Fruit fly (Drosophila melanogaster) whole organism, embryonic: ENCODE data around the gene CG13667.

Experiments used
- Adf1 ChIP-seq: fragments of 200-800 bp; sonication (Bioruptor generic); IDR thresholded peaks from 2 replicates; pipeline ENCODE4 v1.3.6; 2022; ENCODE audit warnings: missing biosample characterization, missing genetic modification characterization
- CG10654 ChIP-seq: fragments of 200-800 bp; sonication (Bioruptor generic); optimal IDR thresholded peaks from 2 replicates; lab custom pipeline; 2016; ENCODE audit warnings: missing biosample characterization, missing genetic modification characterization
- CG11398 ChIP-seq: fragments of 200-800 bp; sonication (Bioruptor generic); optimal IDR thresholded peaks from 2 replicates; lab custom pipeline; 2016; ENCODE audit warnings: missing biosample characterization, missing genetic modification characterization
- CG12104 ChIP-seq: fragments of 200-800 bp; sonication (Bioruptor generic); optimal IDR thresholded peaks from 3 replicates; lab custom pipeline; 2016; ENCODE audit warnings: missing biosample characterization, missing genetic modification characterization
- CG13624 ChIP-seq: fragments of 200-800 bp; sonication (Bioruptor generic); optimal IDR thresholded peaks from 2 replicates; lab custom pipeline; 2016; ENCODE audit warnings: missing biosample characterization, missing genetic modification characterization
- CG14441 ChIP-seq: fragments of 200-800 bp; sonication (Bioruptor generic); IDR thresholded peaks from 2 replicates; pipeline ENCODE4 v1.3.6; 2022; ENCODE audit warnings: missing biosample characterization, missing genetic modification characterization
- CG1602 ChIP-seq: fragments of 200-800 bp; sonication (Bioruptor generic); optimal IDR thresholded peaks from 3 replicates; lab custom pipeline; 2016; ENCODE audit warnings: missing biosample characterization, missing genetic modification characterization
- CG17568 ChIP-seq: fragments of 200-800 bp; sonication (Bioruptor generic); optimal IDR thresholded peaks from 2 replicates; lab custom pipeline; 2018; ENCODE audit warnings: missing biosample characterization, mild to moderate bottlenecking, missing genetic modification characterization, moderate library complexity
- CG2129 ChIP-seq: fragments of 200-800 bp; sonication (Bioruptor generic); IDR thresholded peaks from 2 replicates; pipeline ENCODE4 v1.3.6; 2022; ENCODE audit warnings: missing biosample characterization, missing genetic modification characterization; ENCODE audit not compliant: partially characterized antibody
- CG2199 ChIP-seq: fragments of 200-800 bp; sonication (Bioruptor generic); IDR thresholded peaks from 3 replicates; pipeline ENCODE4 v1.3.6; 2022; ENCODE audit warnings: missing biosample characterization, missing genetic modification characterization
- CG2678 ChIP-seq: fragments of 200-800 bp; sonication (Bioruptor generic); optimal IDR thresholded peaks from 3 replicates; lab custom pipeline; 2019; ENCODE audit warnings: missing biosample characterization, mild to moderate bottlenecking, missing genetic modification characterization, moderate library complexity
- CG31388 ChIP-seq: fragments of 200-800 bp; sonication (Bioruptor generic); optimal IDR thresholded peaks from 2 replicates; lab custom pipeline; 2016; ENCODE audit warnings: missing biosample characterization, missing genetic modification characterization
- CG33213 ChIP-seq: fragments of 200-800 bp; sonication (Bioruptor generic); optimal IDR thresholded peaks from 3 replicates; lab custom pipeline; 2016; ENCODE audit warnings: missing biosample characterization, missing genetic modification characterization
- CG4820 ChIP-seq: fragments of 200-800 bp; sonication (Bioruptor generic); optimal IDR thresholded peaks from 3 replicates; lab custom pipeline; 2016; ENCODE audit warnings: missing biosample characterization, missing genetic modification characterization
- CG5245 ChIP-seq: fragments of 200-800 bp; sonication (Bioruptor generic); optimal IDR thresholded peaks from 3 replicates; lab custom pipeline; 2016; ENCODE audit warnings: missing biosample characterization, missing genetic modification characterization
- CG8290 ChIP-seq, 3 experiments: fragments of 200-800 bp; sonication (Bioruptor generic); optimal IDR thresholded peaks; 2 replicates each; lab custom pipeline; 2016 to 2019; ENCODE audit warnings: missing biosample characterization in 3 of 3, missing genetic modification characterization in 3 of 3, mild to moderate bottlenecking in 2 of 3, moderate library complexity in 1 of 3
- Dad ChIP-seq: fragments of 200-800 bp; sonication (Bioruptor generic); optimal IDR thresholded peaks from 3 replicates; lab custom pipeline; 2016; ENCODE audit warnings: missing biosample characterization, missing genetic modification characterization
- Dip3 ChIP-seq: fragments of 200-800 bp; sonication (Bioruptor generic); optimal IDR thresholded peaks from 3 replicates; lab custom pipeline; 2016; ENCODE audit warnings: missing biosample characterization, missing genetic modification characterization
- Doc3 ChIP-seq: fragments of 200-800 bp; sonication (Bioruptor generic); IDR thresholded peaks from 3 replicates; pipeline ENCODE4 v1.3.6; 2022; ENCODE audit warnings: missing biosample characterization, missing genetic modification characterization; ENCODE audit not compliant: partially characterized antibody
- Dref ChIP-seq: fragments of 200-800 bp; sonication (Bioruptor generic); IDR thresholded peaks from 2 replicates; pipeline ENCODE4 v1.3.6; 2022; ENCODE audit warnings: missing biosample characterization, missing genetic modification characterization
- Fer3 ChIP-seq: fragments of 200-800 bp; sonication (Bioruptor generic); optimal IDR thresholded peaks from 2 replicates; lab custom pipeline; 2018; ENCODE audit warnings: missing biosample characterization, mild to moderate bottlenecking, missing genetic modification characterization, moderate library complexity
- Hand ChIP-seq: fragments of 200-800 bp; sonication (Bioruptor generic); optimal IDR thresholded peaks from 2 replicates; lab custom pipeline; 2017; ENCODE audit warnings: mild to moderate bottlenecking, missing biosample characterization, missing genetic modification reagents, missing genetic modification characterization
- HmgD ChIP-seq: fragments of 200-800 bp; sonication (Bioruptor generic); optimal IDR thresholded peaks from 3 replicates; lab custom pipeline; 2016; ENCODE audit warnings: missing biosample characterization, missing genetic modification characterization
- Hr3 ChIP-seq: fragments of 200-800 bp; sonication (Bioruptor generic); optimal IDR thresholded peaks from 3 replicates; lab custom pipeline; 2016; ENCODE audit warnings: missing biosample characterization, missing genetic modification characterization
- Mad ChIP-seq: fragments of 200-800 bp; sonication (Bioruptor generic); optimal IDR thresholded peaks from 2 replicates; lab custom pipeline; 2016; ENCODE audit warnings: missing biosample characterization, missing genetic modification characterization
- Med ChIP-seq: fragments of 200-800 bp; sonication (Bioruptor generic); peaks from one replicate; lab custom pipeline; 2016; ENCODE audit warnings: missing biosample characterization, missing genetic modification characterization, mild to moderate bottlenecking, inconsistent platforms, moderate library complexity
- Nf-YA ChIP-seq: fragments of 200-800 bp; sonication (Bioruptor generic); IDR thresholded peaks from 2 replicates; pipeline ENCODE4 v1.3.6; 2022; ENCODE audit warnings: missing biosample characterization, missing genetic modification characterization
- Oli ChIP-seq: fragments of 200-800 bp; sonication (Bioruptor generic); optimal IDR thresholded peaks from 2 replicates; lab custom pipeline; 2018; ENCODE audit warnings: missing biosample characterization, mild to moderate bottlenecking, missing genetic modification characterization, moderate library complexity
- Sin3A ChIP-seq: fragments of >200 bp; optimal IDR thresholded peaks from 2 replicates; lab custom pipeline; 2018
- Xbp1 ChIP-seq: fragments of 200-800 bp; sonication (Bioruptor generic); optimal IDR thresholded peaks from 3 replicates; lab custom pipeline; 2016; ENCODE audit warnings: missing biosample characterization, mild to moderate bottlenecking, missing genetic modification characterization
- abd-A ChIP-seq: fragments of 200-800 bp; sonication (Bioruptor generic); optimal IDR thresholded peaks from 3 replicates; lab custom pipeline; 2019; ENCODE audit warnings: missing biosample characterization, mild to moderate bottlenecking, missing genetic modification characterization, moderate library complexity
- ase ChIP-seq: fragments of 200-800 bp; sonication (Bioruptor generic); IDR thresholded peaks from 3 replicates; pipeline ENCODE4 v1.3.6; 2022; ENCODE audit warnings: missing biosample characterization, missing genetic modification characterization
- crol ChIP-seq: fragments of 200-800 bp; sonication (Bioruptor generic); IDR thresholded peaks from 2 replicates; pipeline ENCODE4 v1.3.6; 2022; ENCODE audit warnings: missing biosample characterization, missing genetic modification characterization
- dmrt99B ChIP-seq: fragments of 200-800 bp; sonication (Bioruptor generic); optimal IDR thresholded peaks from 2 replicates; lab custom pipeline; 2018; ENCODE audit warnings: missing biosample characterization, mild to moderate bottlenecking, missing genetic modification characterization, moderate library complexity
- emc ChIP-seq: fragments of 200-800 bp; sonication (Bioruptor generic); optimal IDR thresholded peaks from 2 replicates; lab custom pipeline; 2016; ENCODE audit warnings: missing biosample characterization, missing genetic modification characterization
- fd102C ChIP-seq: fragments of 200-800 bp; sonication (Bioruptor generic); optimal IDR thresholded peaks from 2 replicates; lab custom pipeline; 2018; ENCODE audit warnings: missing biosample characterization, mild to moderate bottlenecking, missing genetic modification characterization, moderate library complexity
- gcm2 ChIP-seq: fragments of 200-800 bp; sonication (Bioruptor generic); optimal IDR thresholded peaks from 2 replicates; lab custom pipeline; 2016; ENCODE audit warnings: missing biosample characterization, missing genetic modification characterization
- gem ChIP-seq: fragments of 200-800 bp; sonication (Bioruptor generic); optimal IDR thresholded peaks from 2 replicates; lab custom pipeline; 2019; ENCODE audit warnings: missing biosample characterization, mild to moderate bottlenecking, missing genetic modification characterization, moderate library complexity
- h ChIP-seq: fragments of >200 bp; optimal IDR thresholded peaks from 2 replicates; lab custom pipeline; 2017
- jing ChIP-seq: fragments of 200-800 bp; sonication (Bioruptor generic); optimal IDR thresholded peaks from 2 replicates; lab custom pipeline; 2018; ENCODE audit warnings: missing biosample characterization, mild to moderate bottlenecking, missing genetic modification characterization
- lov ChIP-seq, 2 experiments: fragments of 200-800 bp in 1 of 2; fragments of >200 bp in 1 of 2; sonication (Bioruptor generic) in 1 of 2; IDR thresholded peaks in 1 of 2; optimal IDR thresholded peaks in 1 of 2; 2 replicates in 1 of 2; 3 replicates in 1 of 2; pipeline versions ENCODE4 v1.3.6 to Lab custom; 2017 to 2022; ENCODE audit warnings: missing biosample characterization in 1 of 2, missing genetic modification characterization in 1 of 2
- onecut ChIP-seq: fragments of 200-800 bp; sonication (Bioruptor generic); IDR thresholded peaks from 2 replicates; pipeline ENCODE4 v1.3.6; 2022; ENCODE audit warnings: missing biosample characterization, missing genetic modification characterization
- pros ChIP-seq: fragments of 200-800 bp; sonication (Bioruptor generic); optimal IDR thresholded peaks from 3 replicates; lab custom pipeline; 2019; ENCODE audit warnings: missing biosample characterization, mild to moderate bottlenecking, missing genetic modification characterization, moderate library complexity
- sna ChIP-seq: fragments of 200-800 bp; sonication (Bioruptor generic); IDR thresholded peaks from 2 replicates; pipeline ENCODE4 v1.3.6; 2022; ENCODE audit warnings: missing biosample characterization, missing genetic modification characterization; ENCODE audit not compliant: partially characterized antibody
- tio ChIP-seq: fragments of 200-800 bp; sonication (Bioruptor generic); optimal IDR thresholded peaks from 2 replicates; lab custom pipeline; 2017; ENCODE audit warnings: missing biosample characterization, missing genetic modification characterization, inconsistent platforms
- wek ChIP-seq: fragments of 200-800 bp; sonication (Bioruptor generic); optimal IDR thresholded peaks from 3 replicates; lab custom pipeline; 2018; ENCODE audit warnings: missing biosample characterization, mild to moderate bottlenecking, missing genetic modification characterization, moderate library complexity
- zf30C ChIP-seq: fragments of 200-800 bp; sonication (Bioruptor generic); optimal IDR thresholded peaks from 3 replicates; lab custom pipeline; 2018; ENCODE audit warnings: missing biosample characterization, mild to moderate bottlenecking, missing genetic modification characterization
- zfh2 ChIP-seq: fragments of 200-800 bp; sonication (Bioruptor generic); optimal IDR thresholded peaks from 2 replicates; lab custom pipeline; 2016; ENCODE audit warnings: missing biosample characterization, missing genetic modification characterization

CG13667 gene

dm6 chr3L:8441745-8442575 is 36.7 kb downstream of the CG13667 start, which contains the start of gene Unr (continued):
- TF ChIP-seq Doc3 (GFP tag; lab: Robert Waterston, UW) = no peak
- TF ChIP-seq tio (GFP tag; lab: Kevin White, UChicago) = peak; percentile 58
- TF ChIP-seq CG8290 (GFP tag; optimal IDR thresholded peaks at IDR 0.05; lab: Kevin White, UChicago) = peak; percentile 69
- peak in 1 of 2 experiments; percentile 89 for TF ChIP-seq CG8290 (tag; optimal IDR thresholded peaks at IDR 0.05; lab: Kevin White, UChicago)
- no peak for TF ChIP-seq CG31388
- TF ChIP-seq Oli (tag; lab: Kevin White, UChicago) = peak; percentile 45
- TF ChIP-seq wek = peak; percentile 52
- TF ChIP-seq CG13624 (GFP tag; lab: Kevin White, UChicago) = peak; percentile 85
- TF ChIP-seq Hr3 (GFP tag; lab: Kevin White, UChicago) = peak; percentile 68
- TF ChIP-seq CG5245 (GFP tag; lab: Kevin White, UChicago) = peak; percentile 79
- TF ChIP-seq Dip3 = peak; percentile 84
- TF ChIP-seq CG4820 (GFP tag; lab: Kevin White, UChicago) = peak; percentile 63
- peak; percentile 79 for TF ChIP-seq HmgD
- peak; percentile 83 for TF ChIP-seq gem (tag; lab: Kevin White, UChicago)
- TF ChIP-seq CG2199 (GFP tag; lab: Robert Waterston, UW) = no peak; the same call in 2 of the 3 replicates
- no peak for TF ChIP-seq jing (GFP tag; lab: Kevin White, UChicago)
- no peak for TF ChIP-seq Hand
- TF ChIP-seq CG11398 (GFP tag; lab: Kevin White, UChicago) = no peak
- TF ChIP-seq CG33213 = peak; percentile 64
- TF ChIP-seq Mad (GFP tag; lab: Kevin White, UChicago) = peak; percentile 83
- TF ChIP-seq sna (GFP tag; lab: Robert Waterston, UW) = no peak
- TF ChIP-seq CG1602 (GFP tag; lab: Kevin White, UChicago) = peak; percentile 74
- TF ChIP-seq CG17568 = peak; percentile 47
- TF ChIP-seq Dref (GFP tag; lab: Robert Waterston, UW) = no peak
- no peak for TF ChIP-seq CG12104 (GFP tag; lab: Kevin White, UChicago)
- peak; percentile 74 for TF ChIP-seq Nf-YA (GFP tag; lab: Robert Waterston, UW)
- TF ChIP-seq h (lab: Kevin White, UChicago) = no peak
- peak; percentile 71 for TF ChIP-seq Fer3 (tag; lab: Kevin White, UChicago)
- TF ChIP-seq Med (GFP tag; lab: Kevin White, UChicago) = peak; percentile 99
- TF ChIP-seq fd102C = peak; percentile 29
- TF ChIP-seq zf30C (GFP tag; lab: Kevin White, UChicago) = peak; percentile 46
- TF ChIP-seq Sin3A (lab: Kevin White, UChicago) = peak; percentile 58
- peak; percentile 88 for TF ChIP-seq zfh2 (GFP tag; lab: Kevin White, UChicago)
- peak; percentile 69 for TF ChIP-seq dmrt99B
- TF ChIP-seq Adf1 (GFP tag; lab: Robert Waterston, UW) = peak; percentile 68
- no peak for TF ChIP-seq abd-A (tag; lab: Kevin White, UChicago)
- TF ChIP-seq Xbp1 (GFP tag; lab: Kevin White, UChicago) = peak; percentile 87
- peak; percentile 49 for TF ChIP-seq gcm2 (GFP tag; lab: Kevin White, UChicago)
- no peak for TF ChIP-seq pros (GFP tag; lab: Kevin White, UChicago)
- no peak for TF ChIP-seq CG2129 (GFP tag; lab: Robert Waterston, UW)
- peak; percentile 78; the same call in 2 of the 3 replicates for TF ChIP-seq ase (GFP tag; lab: Robert Waterston, UW)
- no peak for TF ChIP-seq crol
- TF ChIP-seq Dad = peak; percentile 63
- TF ChIP-seq CG14441 = peak; percentile 73
- peak; percentile 81 for TF ChIP-seq CG2678 (tag; lab: Kevin White, UChicago)
- TF ChIP-seq emc (GFP tag; lab: Kevin White, UChicago) = peak; percentile 56
- TF ChIP-seq CG10654 (GFP tag; lab: Kevin White, UChicago) = peak; percentile 74
- TF ChIP-seq onecut (GFP tag; lab: Robert Waterston, UW) = peak; percentile 86
- no peak for TF ChIP-seq lov (optimal IDR thresholded peaks at IDR 0.05; lab: Kevin White, UChicago)
- TF ChIP-seq lov (GFP tag; IDR thresholded peaks at IDR 0.05; lab: Robert Waterston, UW) = peak; percentile 74; the same call in 1 of the 3 replicates
